Worm (Caenorhabditis elegans) whole organism, L3 larva: ENCODE results near the gene drp-1.

ENCODE experiments used
- R02D3.7 ChIP-seq: fragments of 150-350 bp; optimal IDR thresholded peaks from 2 replicates; lab custom pipeline; 2014; ENCODE audit warnings: missing biosample characterization, missing genetic modification characterization
- aly-2 ChIP-seq: fragments of 150-350 bp; optimal IDR thresholded peaks from 2 replicates; lab custom pipeline; 2014; ENCODE audit warnings: missing biosample characterization, missing genetic modification characterization
- ama-1 ChIP-seq: fragments of 150-350 bp; optimal IDR thresholded peaks from 2 replicates; lab custom pipeline; 2018
- egl-5 ChIP-seq: fragments of 150-350 bp; optimal IDR thresholded peaks from 2 replicates; lab custom pipeline; 2017; ENCODE audit warnings: missing biosample characterization, missing genetic modification reagents, missing genetic modification characterization, inconsistent platforms
- elt-3 ChIP-seq, 3 experiments: fragments of 150-350 bp in 1 of 3; sonication (generic microtip) in 2 of 3; optimal IDR thresholded peaks; 2 replicates in 2 of 3; 4 replicates in 1 of 3; lab custom pipeline; 2014 to 2017; ENCODE audit warnings: missing biosample characterization in 3 of 3, missing genetic modification characterization in 3 of 3
- fkh-10 ChIP-seq: sonication (generic microtip); optimal IDR thresholded peaks from 2 replicates; lab custom pipeline; 2017; ENCODE audit warnings: missing biosample characterization, missing genetic modification reagents, missing genetic modification characterization
- nhr-23 ChIP-seq: fragments of 150-350 bp; optimal IDR thresholded peaks from 2 replicates; lab custom pipeline; 2014; ENCODE audit warnings: missing biosample characterization, missing genetic modification reagents, missing genetic modification characterization
- pha-4 ChIP-seq: fragments of 150-350 bp; optimal IDR thresholded peaks from 2 replicates; lab custom pipeline; 2014; ENCODE audit warnings: missing biosample characterization, missing genetic modification reagents, missing genetic modification characterization
- unc-62 ChIP-seq: fragments of 150-350 bp; sonication (generic microtip); optimal IDR thresholded peaks from 4 replicates; lab custom pipeline; 2014; ENCODE audit warnings: missing biosample characterization, missing genetic modification reagents, missing genetic modification characterization

- TF ChIP-seq nhr-23 (no peak), egl-5 (tag; lab: Kevin White, UChicago) (no peak), unc-62 (GFP tag; lab: Kevin White, UChicago) (no peak), R02D3.7 (tag; lab: Kevin White, UChicago) (no peak), pha-4 (tag; lab: Kevin White, UChicago) (no peak), fkh-10 (GFP tag; lab: Kevin White, UChicago) (no peak), ama-1 (lab: Kevin White, UChicago) (no peak), elt-3 (tag; optimal IDR thresholded peaks at IDR 0.05; lab: Kevin White, UChicago) (no peak), aly-2 (tag; lab: Kevin White, UChicago) (no peak)
Measured at ce11 chrIV:5554168-5554567, 15.9 kb downstream of the drp-1 start.
